Fruit fly (Drosophila melanogaster) whole organism, embryonic: ENCODE measurements around the gene CG11975.

ENCODE experiments used
- CG11093 ChIP-seq: fragments of 200-800 bp; sonication (Bioruptor generic); IDR thresholded peaks from 3 replicates; pipeline ENCODE4 v1.3.6; 2022; ENCODE audit warnings: missing biosample characterization, missing genetic modification characterization
- CG14710 ChIP-seq: fragments of 200-800 bp; sonication (Bioruptor generic); optimal IDR thresholded peaks from 3 replicates; lab custom pipeline; 2019; ENCODE audit warnings: missing biosample characterization, mild to moderate bottlenecking, missing genetic modification characterization, moderate library complexity
- CG14860 ChIP-seq: fragments of 200-800 bp; sonication (Bioruptor generic); IDR thresholded peaks from 3 replicates; pipeline ENCODE4 v1.3.6; 2022; ENCODE audit warnings: missing biosample characterization, missing genetic modification characterization; ENCODE audit not compliant: partially characterized antibody
- CG14965 ChIP-seq: fragments of 200-800 bp; sonication (Bioruptor generic); optimal IDR thresholded peaks from 2 replicates; lab custom pipeline; 2016; ENCODE audit warnings: missing biosample characterization, missing genetic modification characterization, borderline replicate concordance
- CG15269 ChIP-seq: fragments of 200-800 bp; sonication (Bioruptor generic); optimal IDR thresholded peaks from 2 replicates; lab custom pipeline; 2018; ENCODE audit warnings: missing biosample characterization, mild to moderate bottlenecking, missing genetic modification characterization, moderate library complexity
- CG17568 ChIP-seq: fragments of 200-800 bp; sonication (Bioruptor generic); optimal IDR thresholded peaks from 2 replicates; lab custom pipeline; 2018; ENCODE audit warnings: missing biosample characterization, mild to moderate bottlenecking, missing genetic modification characterization, moderate library complexity
- CG2199 ChIP-seq: fragments of 200-800 bp; sonication (Bioruptor generic); IDR thresholded peaks from 3 replicates; pipeline ENCODE4 v1.3.6; 2022; ENCODE audit warnings: missing biosample characterization, missing genetic modification characterization
- CG30020 ChIP-seq: fragments of 200-800 bp; optimal IDR thresholded peaks from 2 replicates; lab custom pipeline; 2019; ENCODE audit warnings: missing biosample characterization, mild to moderate bottlenecking, missing genetic modification characterization, moderate library complexity
- CG30431 ChIP-seq: fragments of 200-800 bp; sonication (Bioruptor generic); optimal IDR thresholded peaks from 2 replicates; lab custom pipeline; 2017; ENCODE audit warnings: missing biosample characterization, missing genetic modification characterization
- CG31441 ChIP-seq: fragments of 200-800 bp; sonication (Bioruptor generic); IDR thresholded peaks from 2 replicates; pipeline ENCODE4 v1.3.6; 2022; ENCODE audit warnings: missing biosample characterization, missing genetic modification characterization
- CG4730 ChIP-seq: fragments of 200-800 bp; sonication (Bioruptor generic); IDR thresholded peaks from 2 replicates; pipeline ENCODE4 v1.3.6; 2022; ENCODE audit warnings: missing biosample characterization, missing genetic modification characterization
- CG4854 ChIP-seq: fragments of 200-800 bp; sonication (Bioruptor generic); optimal IDR thresholded peaks from 2 replicates; lab custom pipeline; 2016; ENCODE audit warnings: missing biosample characterization, missing genetic modification characterization, inconsistent platforms
- CG7271 ChIP-seq: fragments of 200-800 bp; sonication (Bioruptor generic); optimal IDR thresholded peaks from 2 replicates; lab custom pipeline; 2018; ENCODE audit warnings: missing biosample characterization, mild to moderate bottlenecking, missing genetic modification characterization, moderate library complexity
- CG7839 ChIP-seq: fragments of 200-800 bp; sonication (Bioruptor generic); optimal IDR thresholded peaks from 3 replicates; lab custom pipeline; 2018; ENCODE audit warnings: missing biosample characterization, mild to moderate bottlenecking, missing genetic modification characterization, moderate library complexity
- CG7963 ChIP-seq: fragments of 200-800 bp; sonication (Bioruptor generic); IDR thresholded peaks from 3 replicates; pipeline ENCODE4 v1.3.6; 2022; ENCODE audit warnings: missing biosample characterization, missing genetic modification characterization; ENCODE audit not compliant: partially characterized antibody
- CG8478 ChIP-seq: fragments of >200 bp; optimal IDR thresholded peaks from 2 replicates; lab custom pipeline; 2018
- CG9817 ChIP-seq: fragments of 200-800 bp; sonication (Bioruptor generic); optimal IDR thresholded peaks from 2 replicates; lab custom pipeline; 2018; ENCODE audit warnings: missing biosample characterization, mild to moderate bottlenecking, missing genetic modification characterization, moderate library complexity
- CHES-1-like ChIP-seq: fragments of 200-800 bp; sonication (Bioruptor generic); optimal IDR thresholded peaks from 2 replicates; lab custom pipeline; 2016; ENCODE audit warnings: missing biosample characterization, missing genetic modification characterization
- Dbx ChIP-seq: fragments of 200-800 bp; sonication (Bioruptor generic); IDR thresholded peaks from 3 replicates; pipeline ENCODE4 v1.3.6; 2022; ENCODE audit warnings: missing biosample characterization, missing genetic modification characterization
- Dip3 ChIP-seq: fragments of 200-800 bp; sonication (Bioruptor generic); optimal IDR thresholded peaks from 3 replicates; lab custom pipeline; 2016; ENCODE audit warnings: missing biosample characterization, missing genetic modification characterization
- Doc2 ChIP-seq: fragments of 200-800 bp; sonication (Bioruptor generic); IDR thresholded peaks from 2 replicates; pipeline ENCODE4 v1.3.6; 2022; ENCODE audit warnings: missing biosample characterization, missing genetic modification characterization
- Doc3 ChIP-seq: fragments of 200-800 bp; sonication (Bioruptor generic); IDR thresholded peaks from 3 replicates; pipeline ENCODE4 v1.3.6; 2022; ENCODE audit warnings: missing biosample characterization, missing genetic modification characterization; ENCODE audit not compliant: partially characterized antibody
- Fer2 ChIP-seq: fragments of 200-800 bp; sonication (Bioruptor generic); optimal IDR thresholded peaks from 2 replicates; lab custom pipeline; 2018; ENCODE audit warnings: missing biosample characterization, mild to moderate bottlenecking, missing genetic modification characterization, moderate library complexity
- H15 ChIP-seq: fragments of 200-800 bp; sonication (Bioruptor generic); IDR thresholded peaks from 3 replicates; pipeline ENCODE4 v1.3.6; 2022; ENCODE audit warnings: missing biosample characterization, missing genetic modification characterization
- H2.0 ChIP-seq: fragments of 200-800 bp; sonication (Bioruptor generic); IDR thresholded peaks from 2 replicates; pipeline ENCODE4 v1.3.6; 2022; ENCODE audit warnings: missing biosample characterization, missing genetic modification characterization
- HLH54F ChIP-seq: fragments of 200-800 bp; sonication (Bioruptor generic); optimal IDR thresholded peaks from 3 replicates; lab custom pipeline; 2016; ENCODE audit warnings: missing biosample characterization, missing genetic modification characterization
- Hr39 ChIP-seq: fragments of >200 bp; optimal IDR thresholded peaks from 2 replicates; lab custom pipeline; 2017
- Kr ChIP-seq: fragments of 200-800 bp; sonication (Bioruptor generic); optimal IDR thresholded peaks from 2 replicates; lab custom pipeline; 2017; ENCODE audit warnings: missing biosample characterization, mild to moderate bottlenecking, missing genetic modification characterization
- Lpt ChIP-seq: fragments of >200 bp; optimal IDR thresholded peaks from 2 replicates; lab custom pipeline; 2018; ENCODE audit warnings: missing biosample characterization, missing genetic modification characterization
- MBD-R2 ChIP-seq: fragments of 200-800 bp; sonication (Bioruptor generic); IDR thresholded peaks from 2 replicates; pipeline ENCODE4 v1.3.6; 2022; ENCODE audit warnings: missing biosample characterization, missing genetic modification characterization
- Nf-YA ChIP-seq: fragments of 200-800 bp; sonication (Bioruptor generic); IDR thresholded peaks from 2 replicates; pipeline ENCODE4 v1.3.6; 2022; ENCODE audit warnings: missing biosample characterization, missing genetic modification characterization
- Oli ChIP-seq: fragments of 200-800 bp; sonication (Bioruptor generic); optimal IDR thresholded peaks from 2 replicates; lab custom pipeline; 2018; ENCODE audit warnings: missing biosample characterization, mild to moderate bottlenecking, missing genetic modification characterization, moderate library complexity
- Spps ChIP-seq: fragments of 200-800 bp; sonication (Bioruptor generic); optimal IDR thresholded peaks from 2 replicates; lab custom pipeline; 2018; ENCODE audit warnings: missing biosample characterization, mild to moderate bottlenecking, missing genetic modification characterization
- Sry-δ ChIP-seq: fragments of 200-800 bp; sonication (Bioruptor generic); optimal IDR thresholded peaks from 2 replicates; lab custom pipeline; 2016; ENCODE audit warnings: missing biosample characterization, missing genetic modification characterization
- Stat92E ChIP-seq, 3 experiments: fragments of >200 bp in 2 of 3; fragments of 200-800 bp in 1 of 3; sonication (Bioruptor generic) in 1 of 3; optimal IDR thresholded peaks; 2 replicates each; lab custom pipeline; 2017 to 2019; ENCODE audit warnings: missing biosample characterization in 3 of 3, missing genetic modification characterization in 3 of 3, mild to moderate bottlenecking in 1 of 3, moderate library complexity in 1 of 3
- Xrp1 ChIP-seq: fragments of 200-800 bp; sonication (Bioruptor generic); IDR thresholded peaks from 2 replicates; pipeline ENCODE4 v1.3.6; 2022; ENCODE audit warnings: missing biosample characterization, missing genetic modification characterization
- ac ChIP-seq: fragments of 200-800 bp; sonication (Bioruptor generic); optimal IDR thresholded peaks from 3 replicates; lab custom pipeline; 2017; ENCODE audit warnings: missing biosample characterization, mild to moderate bottlenecking, missing genetic modification characterization
- bcd ChIP-seq: fragments of 200-800 bp; sonication (Bioruptor generic); optimal IDR thresholded peaks from 2 replicates; lab custom pipeline; 2017; ENCODE audit warnings: missing biosample characterization, mild to moderate bottlenecking, missing genetic modification characterization
- bowl ChIP-seq: fragments of 200-800 bp; sonication (Bioruptor generic); IDR thresholded peaks from 2 replicates; pipeline ENCODE4 v1.3.6; 2022; ENCODE audit warnings: missing biosample characterization, missing genetic modification characterization
- cad ChIP-seq: fragments of >200 bp; optimal IDR thresholded peaks from 2 replicates; lab custom pipeline; 2017; ENCODE audit warnings: missing biosample characterization, missing genetic modification characterization
- chm ChIP-seq: fragments of 200-800 bp; sonication (Bioruptor generic); IDR thresholded peaks from 2 replicates; pipeline ENCODE4 v1.3.6; 2022; ENCODE audit warnings: missing biosample characterization, missing genetic modification characterization
- dati ChIP-seq: fragments of 200-800 bp; sonication (Bioruptor generic); IDR thresholded peaks from 2 replicates; pipeline ENCODE4 v1.3.6; 2022; ENCODE audit warnings: missing biosample characterization, missing genetic modification characterization
- dmrt99B ChIP-seq: fragments of 200-800 bp; sonication (Bioruptor generic); optimal IDR thresholded peaks from 2 replicates; lab custom pipeline; 2018; ENCODE audit warnings: missing biosample characterization, mild to moderate bottlenecking, missing genetic modification characterization, moderate library complexity
- emc ChIP-seq: fragments of 200-800 bp; sonication (Bioruptor generic); optimal IDR thresholded peaks from 2 replicates; lab custom pipeline; 2016; ENCODE audit warnings: missing biosample characterization, missing genetic modification characterization
- her ChIP-seq: fragments of 200-800 bp; sonication (Bioruptor generic); optimal IDR thresholded peaks from 2 replicates; lab custom pipeline; 2016; ENCODE audit warnings: missing biosample characterization, missing genetic modification characterization
- ken ChIP-seq: fragments of 200-800 bp; sonication (Bioruptor generic); IDR thresholded peaks from 3 replicates; pipeline ENCODE4 v1.3.6; 2022; ENCODE audit warnings: missing biosample characterization, missing genetic modification characterization
- kni ChIP-seq: fragments of 200-800 bp; sonication (Bioruptor generic); optimal IDR thresholded peaks from 3 replicates; lab custom pipeline; 2017; ENCODE audit warnings: mild to moderate bottlenecking, missing biosample characterization, missing genetic modification reagents, missing genetic modification characterization
- pzg ChIP-seq: fragments of 200-800 bp; sonication (Bioruptor generic); optimal IDR thresholded peaks from 3 replicates; lab custom pipeline; 2018; ENCODE audit warnings: missing biosample characterization, mild to moderate bottlenecking, missing genetic modification characterization, moderate library complexity
- seq ChIP-seq: fragments of 200-800 bp; sonication (Bioruptor generic); IDR thresholded peaks from 2 replicates; pipeline ENCODE4 v1.3.6; 2022; ENCODE audit warnings: missing biosample characterization, missing genetic modification characterization
- yki ChIP-seq: fragments of >200 bp; optimal IDR thresholded peaks from 3 replicates; lab custom pipeline; 2018

Gene CG11975

dm6 chr3R:8992928-8993579 is at the start of gene CG11975 (continued):
- TF ChIP-seq Doc3 (GFP tag; lab: Robert Waterston, UW) (peak; percentile 66; the same call in 2 of the 3 replicates), CG30431 (GFP tag; lab: Kevin White, UChicago) (peak; percentile 30), CG4854 (GFP tag; lab: Kevin White, UChicago) (peak; percentile 71), bowl (GFP tag; lab: Robert Waterston, UW) (no peak), MBD-R2 (peak; percentile 89), cad (GFP tag; lab: Kevin White, UChicago) (no peak), CG31441 (GFP tag; lab: Robert Waterston, UW) (no peak), CG7963 (GFP tag; lab: Robert Waterston, UW) (0 out of 3 replicates have a peak, but pooled peaks have one; percentile 4), CG14965 (GFP tag; lab: Kevin White, UChicago) (peak; percentile 6), HLH54F (GFP tag; lab: Kevin White, UChicago) (peak; percentile 92), her (peak; percentile 82), CG14710 (tag; lab: Kevin White, UChicago) (peak; percentile 81), Oli (no peak), CG15269 (tag; lab: Kevin White, UChicago) (no peak), Doc2 (GFP tag; lab: Robert Waterston, UW) (no peak), dati (no peak), pzg (GFP tag; lab: Kevin White, UChicago) (peak; percentile 78), Lpt (GFP tag; lab: Kevin White, UChicago) (no peak), CG8478 (no peak), CG7839 (tag; lab: Kevin White, UChicago) (no peak), Dbx (peak; percentile 81; the same call in 2 of the 3 replicates), CHES-1-like (peak; percentile 94), CG14860 (GFP tag; lab: Robert Waterston, UW) (peak; percentile 43; the same call in 1 of the 3 replicates), ac (GFP tag; lab: Kevin White, UChicago) (no peak), Hr39 (lab: Kevin White, UChicago) (no peak), Spps (tag; lab: Kevin White, UChicago) (peak; percentile 4), yki (lab: Kevin White, UChicago) (no peak), Xrp1 (peak; percentile 70; the same call in 1 of the 2 replicates), CG2199 (no peak), CG9817 (tag; lab: Kevin White, UChicago) (peak; percentile 72), Dip3 (GFP tag; lab: Kevin White, UChicago) (peak; percentile 82), Fer2 (peak; percentile 54), Kr (GFP tag; lab: Kevin White, UChicago) (no peak), CG4730 (GFP tag; lab: Robert Waterston, UW) (0 out of 2 replicates have a peak, but pooled peaks have one; percentile 24), H15 (GFP tag; lab: Robert Waterston, UW) (no peak), dmrt99B (no peak), Sry-δ (GFP tag; lab: Kevin White, UChicago) (peak; percentile 96), bcd (no peak), seq (GFP tag; lab: Robert Waterston, UW) (no peak), Stat92E (GFP tag; optimal IDR thresholded peaks at IDR 0.05; lab: Kevin White, UChicago) (peak in 1 of 3 experiments; percentile 65), emc (GFP tag; lab: Kevin White, UChicago) (peak; percentile 36), Nf-YA (GFP tag; lab: Robert Waterston, UW) (0 out of 2 replicates have a peak, but pooled peaks have one; percentile 27), ken (GFP tag; lab: Robert Waterston, UW) (peak; percentile 68; the same call in 1 of the 3 replicates), kni (GFP tag; lab: Kevin White, UChicago) (peak; percentile 48), CG30020 (tag; lab: Kevin White, UChicago) (peak; percentile 63), H2.0 (GFP tag; lab: Robert Waterston, UW) (peak; percentile 34; the same call in 1 of the 2 replicates), CG17568 (no peak), chm (GFP tag; lab: Robert Waterston, UW) (no peak), CG7271 (tag; lab: Kevin White, UChicago) (no peak), CG11093 (GFP tag; lab: Robert Waterston, UW) (no peak)
